Worm (Caenorhabditis elegans): ENCODE results near the gene Y94H6A.7.

Gene Y94H6A.7

ce11 chrIV:2707012-2707411, 9.4 kb downstream of the Y94H6A.7 start, which contains the start of gene ubc-8:
TSS of gene ubc-8 (minus strand) at chrIV:2707238.
- TF ChIP-seq aly-2 (tag; optimal IDR thresholded peaks at IDR 0.05) (no peak), nhr-12 (tag; optimal IDR thresholded peaks at IDR 0.05) (no peak), ZK546.5 (tag; optimal IDR thresholded peaks at IDR 0.05) (no peak), jun-1 (tag; optimal IDR thresholded peaks at IDR 0.05) (no peak), sea-2 (GFP tag; optimal IDR thresholded peaks at IDR 0.05) (no peak), ceh-82 (tag; optimal IDR thresholded peaks at IDR 0.05) (no peak), nhr-11 (tag; optimal IDR thresholded peaks at IDR 0.05) (no peak), nhr-76 (tag; optimal IDR thresholded peaks at IDR 0.05) (no peak), eor-1 (tag; optimal IDR thresholded peaks at IDR 0.05) (no peak), ztf-11 (tag; optimal IDR thresholded peaks at IDR 0.05) (no peak), unc-62 (GFP tag; optimal IDR thresholded peaks at IDR 0.05) (no peak), ztf-4 (tag; optimal IDR thresholded peaks at IDR 0.05) (no peak)

ce11 chrIV:2705675-2706074, 10.7 kb downstream of the Y94H6A.7 start:
- TF ChIP-seq nhr-67 (tag; optimal IDR thresholded peaks at IDR 0.05) (no peak), nhr-28 (tag; optimal IDR thresholded peaks at IDR 0.05) (no peak)

DNA sequence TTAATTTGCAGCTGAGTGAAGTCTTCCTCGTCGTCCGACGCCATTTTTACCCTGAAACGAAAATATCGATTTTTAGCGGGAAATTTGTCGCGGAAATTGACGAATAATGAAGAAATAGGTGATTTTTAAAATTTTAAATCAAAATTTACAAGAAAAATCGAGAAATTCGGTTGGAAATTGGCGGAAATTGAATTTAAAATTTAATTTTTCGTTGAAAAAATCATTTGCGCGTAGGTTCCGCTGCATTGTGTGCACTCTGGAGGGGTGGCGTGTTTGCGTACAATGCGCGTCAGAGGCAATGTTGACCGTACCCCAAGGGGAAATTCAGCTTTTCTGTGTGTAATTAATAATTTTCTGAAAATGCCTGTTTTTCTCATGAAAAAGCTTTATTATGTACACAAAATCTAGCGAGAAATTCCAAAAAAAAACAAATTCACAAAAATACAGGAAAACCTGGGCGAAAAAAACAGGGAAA, 12.4 kb downstream of the Y94H6A.7 start, which contains the start of gene Y94H6A.5:
Y94H6A.5 (minus strand) TSS at position 51 of the 475 bp plus-strand sequence.
- TF ChIP-seq mdl-1 (tag; optimal IDR thresholded peaks at IDR 0.05): no peak
- no peak for TF ChIP-seq fkh-10 (GFP tag; optimal IDR thresholded peaks at IDR 0.05)
- no peak for TF ChIP-seq unc-62 (GFP tag; optimal IDR thresholded peaks at IDR 0.05)
- TF ChIP-seq ceh-9 (tag; optimal IDR thresholded peaks at IDR 0.05): no peak
- no peak for TF ChIP-seq nhr-237 (tag; optimal IDR thresholded peaks at IDR 0.05)
- peak; percentile 3 for TF ChIP-seq egl-5 (tag; optimal IDR thresholded peaks at IDR 0.05)
- no peak for TF ChIP-seq tbx-2 (tag; optimal IDR thresholded peaks at IDR 0.05)
- TF ChIP-seq nhr-11 (tag; optimal IDR thresholded peaks at IDR 0.05): no peak
- no peak for TF ChIP-seq nhr-43 (tag; optimal IDR thresholded peaks at IDR 0.05; ENCODE audit: poor library complexity, severe bottlenecking)
- no peak for TF ChIP-seq nhr-28 (tag; optimal IDR thresholded peaks at IDR 0.05)
- TF ChIP-seq skn-1 (tag; optimal IDR thresholded peaks at IDR 0.05): no peak
- no peak for TF ChIP-seq daf-12 (tag; optimal IDR thresholded peaks at IDR 0.05)
- TF ChIP-seq mml-1 (tag; optimal IDR thresholded peaks at IDR 0.05): no peak
- no peak for TF ChIP-seq nhr-77 (tag; optimal IDR thresholded peaks at IDR 0.05)
- TF ChIP-seq nhr-76 (tag; optimal IDR thresholded peaks at IDR 0.05): no peak
- TF ChIP-seq fkh-2 (tag; optimal IDR thresholded peaks at IDR 0.05): no peak
- TF ChIP-seq elt-2 (tag; optimal IDR thresholded peaks at IDR 0.05): peak; percentile 38
- no peak for TF ChIP-seq ztf-11 (tag; optimal IDR thresholded peaks at IDR 0.05)
- TF ChIP-seq ceh-28 (tag; optimal IDR thresholded peaks at IDR 0.05): peak; percentile 50
- TF ChIP-seq sea-2 (GFP tag; optimal IDR thresholded peaks at IDR 0.05): no peak
- peak; percentile 66 for TF ChIP-seq pha-4 (tag; optimal IDR thresholded peaks at IDR 0.05)
- no peak for TF ChIP-seq nhr-12 (tag; optimal IDR thresholded peaks at IDR 0.05)
- TF ChIP-seq ceh-82 (tag; optimal IDR thresholded peaks at IDR 0.05): no peak
- TF ChIP-seq snpc-4 (tag; optimal IDR thresholded peaks at IDR 0.05): no peak
- TF ChIP-seq lin-15B (tag; optimal IDR thresholded peaks at IDR 0.05): peak; percentile 60
- no peak for TF ChIP-seq elt-3 (tag; optimal IDR thresholded peaks at IDR 0.05)
- peak; percentile 6 for TF ChIP-seq nhr-25 (tag; optimal IDR thresholded peaks at IDR 0.05)
- TF ChIP-seq lsy-12 (tag; optimal IDR thresholded peaks at IDR 0.05): no peak
- TF ChIP-seq hmg-11 (tag; optimal IDR thresholded peaks at IDR 0.05): peak; percentile 72
- TF ChIP-seq lin-39 (tag; optimal IDR thresholded peaks at IDR 0.05): no peak
- no peak for TF ChIP-seq fos-1 (tag; optimal IDR thresholded peaks at IDR 0.05)
- no peak for TF ChIP-seq R02D3.7 (tag; optimal IDR thresholded peaks at IDR 0.05)
- TF ChIP-seq nhr-23 (tag; optimal IDR thresholded peaks at IDR 0.05): peak; percentile 30
- TF ChIP-seq nhr-67 (tag; optimal IDR thresholded peaks at IDR 0.05): no peak
- peak; percentile 86 for TF ChIP-seq ama-1 (optimal IDR thresholded peaks at IDR 0.05)
- peak; percentile 25 for TF ChIP-seq pqm-1 (tag; optimal IDR thresholded peaks at IDR 0.05)
- no peak for TF ChIP-seq ceh-16 (tag; optimal IDR thresholded peaks at IDR 0.05)
- peak; percentile 72 for TF ChIP-seq nfya-1 (tag; optimal IDR thresholded peaks at IDR 0.05; ENCODE audit: insufficient read depth)
- TF ChIP-seq jun-1 (tag; optimal IDR thresholded peaks at IDR 0.05): peak; percentile 2
- no peak for TF ChIP-seq eor-1 (tag; optimal IDR thresholded peaks at IDR 0.05)
- no peak for TF ChIP-seq ZK546.5 (tag; optimal IDR thresholded peaks at IDR 0.05)
- no peak for TF ChIP-seq unc-39 (tag; optimal IDR thresholded peaks at IDR 0.05)

Measured in whole organism, L3 larva.